Worm (Caenorhabditis elegans) whole organism, L4 larva: ENCODE results near the gene sqv-2.

Experiments
- D1046.2 ChIP-seq: fragments of 200-800 bp; sonication (Bioruptor generic); IDR thresholded peaks from 2 replicates; pipeline ENCODE4 v1.3.6; 2022; ENCODE audit warnings: missing genetic modification characterization, missing compliant biosample characterization
- R02D3.7 ChIP-seq: fragments of 150-350 bp; sonication (generic microtip); optimal IDR thresholded peaks from 3 replicates; lab custom pipeline; 2014; ENCODE audit warnings: missing biosample characterization, missing genetic modification characterization
- T20F7.1 ChIP-seq: fragments of 200-800 bp; sonication (Bioruptor generic); optimal IDR thresholded peaks from 2 replicates; lab custom pipeline; 2018; ENCODE audit warnings: mild to moderate bottlenecking, missing genetic modification characterization, missing compliant biosample characterization
- ZK337.2 ChIP-seq: fragments of 200-800 bp; sonication (Bioruptor generic); IDR thresholded peaks from 2 replicates; pipeline ENCODE4 v1.3.6; 2022; ENCODE audit warnings: missing genetic modification reagents, missing genetic modification characterization, missing compliant biosample characterization
- aha-1 ChIP-seq: fragments of 150-350 bp; peaks from one replicate; lab custom pipeline; 2014; ENCODE audit warnings: missing biosample characterization, missing genetic modification characterization
- aly-2 ChIP-seq: sonication (generic microtip); optimal IDR thresholded peaks from 2 replicates; lab custom pipeline; 2018; ENCODE audit warnings: missing biosample characterization, missing genetic modification characterization
- arid-1 ChIP-seq: fragments of 200-800 bp; sonication (Bioruptor generic); conservative IDR thresholded peaks from 2 replicates; pipeline ENCODE4 v1.3.6; 2022; ENCODE audit warnings: missing genetic modification reagents, missing genetic modification characterization, missing compliant biosample characterization
- attf-4 ChIP-seq: sonication (generic microtip); optimal IDR thresholded peaks from 3 replicates; lab custom pipeline; 2017; ENCODE audit warnings: missing biosample characterization, missing genetic modification characterization
- ceh-20 ChIP-seq: fragments of 200-800 bp; sonication (Bioruptor generic); IDR thresholded peaks from 2 replicates; pipeline ENCODE4 v1.3.6; 2022; ENCODE audit warnings: missing genetic modification reagents, missing genetic modification characterization, missing compliant biosample characterization
- ceh-32 ChIP-seq: sonication (generic microtip); optimal IDR thresholded peaks from 2 replicates; lab custom pipeline; 2016; ENCODE audit warnings: mild to moderate bottlenecking, missing genetic modification characterization, missing compliant biosample characterization; ENCODE audit not compliant: poor library complexity
- ceh-44 ChIP-seq: fragments of 200-800 bp; sonication (Bioruptor generic); IDR thresholded peaks from 2 replicates; pipeline ENCODE4 v1.3.6; 2022; ENCODE audit warnings: missing genetic modification reagents, missing genetic modification characterization, missing compliant biosample characterization
- ceh-82 ChIP-seq: sonication (generic microtip); optimal IDR thresholded peaks from 2 replicates; lab custom pipeline; 2017; ENCODE audit warnings: missing biosample characterization, missing genetic modification characterization
- ces-1 ChIP-seq: fragments of 150-350 bp; sonication (generic microtip); optimal IDR thresholded peaks from 4 replicates; lab custom pipeline; 2014; ENCODE audit warnings: missing biosample characterization, missing genetic modification reagents, missing genetic modification characterization
- egl-43 ChIP-seq: fragments of 200-800 bp; sonication (Bioruptor generic); IDR thresholded peaks from 2 replicates; pipeline ENCODE4 v1.3.6; 2022; ENCODE audit warnings: missing genetic modification reagents, missing genetic modification characterization, missing compliant biosample characterization
- hlh-11 ChIP-seq: fragments of 200-800 bp; sonication (Bioruptor generic); optimal IDR thresholded peaks from 2 replicates; lab custom pipeline; 2018; ENCODE audit warnings: mild to moderate bottlenecking, missing genetic modification characterization, missing compliant biosample characterization
- hlh-30 ChIP-seq: sonication (generic microtip); optimal IDR thresholded peaks from 2 replicates; lab custom pipeline; 2017; ENCODE audit warnings: antibody characterized with exemption, mild to moderate bottlenecking, missing genetic modification characterization, missing compliant biosample characterization; ENCODE audit not compliant: insufficient read depth
- lin-1 ChIP-seq: fragments of 200-800 bp; sonication (Bioruptor generic); IDR thresholded peaks from 2 replicates; pipeline ENCODE4 v1.3.6; 2022; ENCODE audit warnings: missing genetic modification reagents, missing genetic modification characterization, missing compliant biosample characterization
- lin-13 ChIP-seq: fragments of 150-350 bp; optimal IDR thresholded peaks from 2 replicates; lab custom pipeline; 2014; ENCODE audit warnings: missing biosample characterization, missing genetic modification reagents, missing genetic modification characterization
- lin-29 ChIP-seq: fragments of 200-800 bp; sonication (Bioruptor generic); IDR thresholded peaks from 2 replicates; pipeline ENCODE4 v1.3.6; 2022; ENCODE audit warnings: missing genetic modification reagents, missing genetic modification characterization, missing compliant biosample characterization
- lin-38 ChIP-seq: fragments of 200-800 bp; sonication (Bioruptor generic); IDR thresholded peaks from 2 replicates; pipeline ENCODE4 v1.3.6; 2022; ENCODE audit warnings: missing genetic modification reagents, missing genetic modification characterization, missing compliant biosample characterization
- madf-9 ChIP-seq: fragments of 200-800 bp; sonication (Bioruptor generic); conservative IDR thresholded peaks from 2 replicates; pipeline ENCODE4 v1.3.6; 2022; ENCODE audit warnings: missing genetic modification reagents, missing genetic modification characterization, missing compliant biosample characterization
- mep-1 ChIP-seq: fragments of 150-350 bp; sonication (generic microtip); optimal IDR thresholded peaks from 3 replicates; lab custom pipeline; 2014; ENCODE audit warnings: missing biosample characterization, missing genetic modification characterization
- nhr-102 ChIP-seq: sonication (generic microtip); optimal IDR thresholded peaks from 2 replicates; lab custom pipeline; 2016; ENCODE audit warnings: mild to moderate bottlenecking, missing genetic modification characterization, moderate library complexity, missing compliant biosample characterization
- nhr-111 ChIP-seq: fragments of 200-800 bp; sonication (Bioruptor generic); optimal IDR thresholded peaks from 2 replicates; lab custom pipeline; 2018; ENCODE audit warnings: mild to moderate bottlenecking, missing genetic modification characterization, missing compliant biosample characterization
- nhr-25 ChIP-seq: sonication (generic microtip); optimal IDR thresholded peaks from 2 replicates; lab custom pipeline; 2017; ENCODE audit warnings: missing genetic modification characterization, mild to moderate bottlenecking, missing compliant biosample characterization, antibody characterized with exemption, moderate library complexity, borderline replicate concordance; ENCODE audit not compliant: insufficient read depth
- nhr-28 ChIP-seq: fragments of 150-350 bp; optimal IDR thresholded peaks from 2 replicates; lab custom pipeline; 2014; ENCODE audit warnings: missing biosample characterization, missing genetic modification characterization
- nhr-41 ChIP-seq: fragments of 200-800 bp; sonication (Bioruptor generic); IDR thresholded peaks from 2 replicates; pipeline ENCODE4 v1.3.6; 2022; ENCODE audit warnings: missing genetic modification reagents, missing genetic modification characterization, missing compliant biosample characterization
- nhr-48 ChIP-seq: sonication (generic microtip); optimal IDR thresholded peaks from 2 replicates; lab custom pipeline; 2016; ENCODE audit warnings: mild to moderate bottlenecking, missing genetic modification characterization, missing compliant biosample characterization
- nhr-76 ChIP-seq: fragments of 150-350 bp; optimal IDR thresholded peaks from 2 replicates; lab custom pipeline; 2014; ENCODE audit warnings: missing biosample characterization, missing genetic modification characterization
- sdz-12 ChIP-seq: fragments of 200-800 bp; sonication (Bioruptor generic); optimal IDR thresholded peaks from 2 replicates; lab custom pipeline; 2018; ENCODE audit warnings: mild to moderate bottlenecking, missing genetic modification characterization, missing compliant biosample characterization
- set-16 ChIP-seq: fragments of 200-800 bp; sonication (Bioruptor generic); IDR thresholded peaks from 2 replicates; pipeline ENCODE4 v1.3.6; 2022; ENCODE audit warnings: missing genetic modification reagents, missing genetic modification characterization, missing compliant biosample characterization
- unc-39 ChIP-seq: sonication (generic microtip); optimal IDR thresholded peaks from 2 replicates; lab custom pipeline; 2017; ENCODE audit warnings: missing biosample characterization, missing genetic modification characterization
- ztf-7 ChIP-seq: fragments of 150-350 bp; optimal IDR thresholded peaks from 2 replicates; lab custom pipeline; 2014; ENCODE audit warnings: missing biosample characterization, missing genetic modification characterization

sqv-2 gene

ce11 chrII:2856114-2856513 lies 38.1 kb downstream of the sqv-2 start:
- TF ChIP-seq attf-4 (tag; lab: Kevin White, UChicago) (no peak), nhr-28 (tag; lab: Kevin White, UChicago) (peak; percentile 82), hlh-11 (peak; percentile 36)

DNA sequence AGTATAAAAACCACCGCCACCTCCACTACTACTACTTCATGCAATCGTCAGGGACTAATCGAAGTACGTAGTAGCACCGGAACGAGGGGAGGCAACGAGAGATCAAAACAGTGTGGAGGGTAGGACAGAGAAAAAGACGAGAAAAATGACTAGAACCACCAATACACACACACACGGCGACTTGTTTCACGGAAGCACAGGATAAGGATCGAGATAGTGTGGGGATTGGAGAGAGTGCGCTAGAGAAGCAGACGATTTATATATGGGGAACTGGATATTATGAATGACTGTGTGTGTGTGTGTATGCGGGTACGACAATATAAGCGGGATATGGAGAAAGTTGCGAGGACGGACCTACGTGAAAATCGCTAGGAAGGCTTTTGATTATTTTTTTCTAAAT lies 39.4 kb downstream of the sqv-2 start:
- no peak for TF ChIP-seq ceh-44 (GFP tag; lab: Robert Waterston, UW)
- peak; percentile 14 for TF ChIP-seq hlh-30
- peak; percentile 14 for TF ChIP-seq aha-1
- no peak for TF ChIP-seq nhr-41 (GFP tag; lab: Robert Waterston, UW)
- peak; percentile 15 for TF ChIP-seq nhr-25
- TF ChIP-seq hlh-11 = peak; percentile 52
- peak; percentile 53 for TF ChIP-seq nhr-28 (tag; lab: Kevin White, UChicago)

ce11 chrII:2853767-2854166 lies 40.4 kb downstream of the sqv-2 start:
- TF ChIP-seq nhr-111 (GFP tag; lab: Kevin White, UChicago) (no peak), sdz-12 (GFP tag; lab: Kevin White, UChicago) (no peak), madf-9 (no peak), lin-38 (GFP tag; lab: Robert Waterston, UW) (no peak), lin-29 (GFP tag; lab: Robert Waterston, UW) (no peak), T20F7.1 (GFP tag; lab: Kevin White, UChicago) (no peak), egl-43 (GFP tag; lab: Robert Waterston, UW) (no peak), aha-1 (no peak), lin-13 (GFP tag; lab: Kevin White, UChicago) (no peak), arid-1 (GFP tag; lab: Robert Waterston, UW) (no peak), nhr-48 (tag; lab: Kevin White, UChicago) (no peak), mep-1 (tag; lab: Kevin White, UChicago) (no peak), ceh-32 (no peak), ces-1 (GFP tag; lab: Kevin White, UChicago) (no peak), attf-4 (tag; lab: Kevin White, UChicago) (no peak), unc-39 (no peak), D1046.2 (GFP tag; lab: Robert Waterston, UW) (no peak)

- TF ChIP-seq ZK337.2 = no peak
- no peak for TF ChIP-seq ceh-82 (tag; lab: Kevin White, UChicago)
- no peak for TF ChIP-seq R02D3.7
- no peak for TF ChIP-seq nhr-48 (tag; lab: Kevin White, UChicago)
- no peak for TF ChIP-seq aly-2 (tag; lab: Kevin White, UChicago)
- no peak for TF ChIP-seq nhr-28 (tag; lab: Kevin White, UChicago)
Observed at ce11 chrII:2852493-2852892, 41.7 kb downstream of the sqv-2 start, which contains the start of gene ptc-3. Gene ptc-3 (minus strand): TSS chrII:2852593.

- TF ChIP-seq nhr-41 (GFP tag; lab: Robert Waterston, UW) (no peak), aly-2 (tag; lab: Kevin White, UChicago) (no peak), lin-1 (GFP tag; lab: Robert Waterston, UW) (no peak), ztf-7 (tag; lab: Kevin White, UChicago) (no peak), hlh-30 (no peak), nhr-76 (tag; lab: Kevin White, UChicago) (no peak), arid-1 (GFP tag; lab: Robert Waterston, UW) (no peak)
Observed at ce11 chrII:2846552-2846951, 47.6 kb downstream of the sqv-2 start.

ce11 chrII:2845674-2846073 lies 48.5 kb downstream of the sqv-2 start:
- TF ChIP-seq set-16 (GFP tag; lab: Robert Waterston, UW) (peak; percentile 54), madf-9 (no peak), nhr-102 (tag; lab: Kevin White, UChicago) (no peak), ceh-20 (GFP tag; lab: Robert Waterston, UW) (no peak)
